Fruit fly (Drosophila melanogaster) whole organism, embryonic: Measurements from ENCODE around the gene CG44362.

Experiments used
- ATbp ChIP-seq: fragments of 200-800 bp; sonication (Bioruptor generic); optimal IDR thresholded peaks from 2 replicates; lab custom pipeline; 2017; ENCODE audit warnings: missing biosample characterization, mild to moderate bottlenecking, missing genetic modification characterization, missing genetic modification reagents
- Blimp-1 ChIP-seq: fragments of 200-800 bp; sonication (Bioruptor generic); optimal IDR thresholded peaks from 3 replicates; lab custom pipeline; 2018; ENCODE audit warnings: missing biosample characterization, missing genetic modification characterization, mild to moderate bottlenecking, moderate library complexity, missing genetic modification reagents
- CG11398 ChIP-seq: fragments of 200-800 bp; sonication (Bioruptor generic); optimal IDR thresholded peaks from 2 replicates; lab custom pipeline; 2016; ENCODE audit warnings: missing biosample characterization, missing genetic modification characterization
- CG11560 ChIP-seq: fragments of 200-800 bp; sonication (Bioruptor generic); IDR thresholded peaks from 3 replicates; pipeline ENCODE4 v1.3.6; 2022; ENCODE audit warnings: missing biosample characterization, missing genetic modification characterization
- CG11696 ChIP-seq: fragments of 200-800 bp; sonication (Bioruptor generic); IDR thresholded peaks from 2 replicates; pipeline ENCODE4 v1.3.6; 2022; ENCODE audit warnings: missing biosample characterization, missing genetic modification characterization
- CG16779 ChIP-seq: fragments of 200-800 bp; sonication (Bioruptor generic); IDR thresholded peaks from 2 replicates; pipeline ENCODE4 v1.3.6; 2022; ENCODE audit warnings: missing biosample characterization, missing genetic modification characterization
- CG18599 ChIP-seq: fragments of 200-800 bp; sonication (Bioruptor generic); optimal IDR thresholded peaks from 3 replicates; lab custom pipeline; 2017; ENCODE audit warnings: missing biosample characterization, missing genetic modification characterization, mild to moderate bottlenecking, moderate library complexity, missing genetic modification reagents
- CG2199 ChIP-seq: fragments of 200-800 bp; sonication (Bioruptor generic); IDR thresholded peaks from 3 replicates; pipeline ENCODE4 v1.3.6; 2022; ENCODE audit warnings: missing biosample characterization, missing genetic modification characterization
- CG3281 ChIP-seq: fragments of 200-800 bp; sonication (Bioruptor generic); optimal IDR thresholded peaks from 3 replicates; lab custom pipeline; 2017; ENCODE audit warnings: missing biosample characterization, mild to moderate bottlenecking, missing genetic modification characterization
- CG34376 ChIP-seq: fragments of 200-800 bp; sonication (Bioruptor generic); optimal IDR thresholded peaks from 2 replicates; lab custom pipeline; 2018; ENCODE audit warnings: missing biosample characterization, mild to moderate bottlenecking, missing genetic modification characterization
- CG3847 ChIP-seq: fragments of 200-800 bp; sonication (Bioruptor generic); IDR thresholded peaks from 2 replicates; pipeline ENCODE4 v1.3.6; 2022; ENCODE audit warnings: missing biosample characterization, missing genetic modification characterization
- CG6175 ChIP-seq: fragments of 200-800 bp; sonication (Bioruptor generic); IDR thresholded peaks from 3 replicates; pipeline ENCODE4 v1.3.6; 2022; ENCODE audit warnings: missing biosample characterization, missing genetic modification characterization
- CG8089 ChIP-seq: fragments of 200-800 bp; sonication (Bioruptor generic); optimal IDR thresholded peaks from 3 replicates; lab custom pipeline; 2016; ENCODE audit warnings: missing biosample characterization, missing genetic modification characterization
- CG8290 ChIP-seq, 3 experiments: fragments of 200-800 bp; sonication (Bioruptor generic); optimal IDR thresholded peaks; 2 replicates each; lab custom pipeline; 2016 to 2019; ENCODE audit warnings: missing biosample characterization in 3 of 3, missing genetic modification characterization in 3 of 3, mild to moderate bottlenecking in 2 of 3, moderate library complexity in 1 of 3
- Camta ChIP-seq: fragments of 200-800 bp; sonication (Bioruptor generic); optimal IDR thresholded peaks from 2 replicates; lab custom pipeline; 2016; ENCODE audit warnings: missing biosample characterization, missing genetic modification characterization
- D ChIP-seq, 2 experiments: fragments of 200-800 bp in 1 of 2; fragments of >200 bp in 1 of 2; sonication (Bioruptor generic) in 1 of 2; optimal IDR thresholded peaks; 2 replicates in 1 of 2; 3 replicates in 1 of 2; lab custom pipeline; 2017; ENCODE audit warnings: mild to moderate bottlenecking in 1 of 2, missing biosample characterization in 1 of 2, missing genetic modification characterization in 1 of 2, missing genetic modification reagents in 1 of 2
- E2f2 ChIP-seq: fragments of 200-800 bp; sonication (Bioruptor generic); IDR thresholded peaks from 2 replicates; pipeline ENCODE4 v1.3.6; 2022; ENCODE audit warnings: missing biosample characterization, missing genetic modification characterization
- Fer3 ChIP-seq: fragments of 200-800 bp; sonication (Bioruptor generic); optimal IDR thresholded peaks from 2 replicates; lab custom pipeline; 2018; ENCODE audit warnings: missing biosample characterization, mild to moderate bottlenecking, missing genetic modification characterization, moderate library complexity
- HHEX ChIP-seq: fragments of 200-800 bp; sonication (Bioruptor generic); optimal IDR thresholded peaks from 3 replicates; lab custom pipeline; 2017; ENCODE audit warnings: missing biosample characterization, mild to moderate bottlenecking, missing genetic modification characterization, missing genetic modification reagents
- HmgD ChIP-seq: fragments of 200-800 bp; sonication (Bioruptor generic); optimal IDR thresholded peaks from 3 replicates; lab custom pipeline; 2016; ENCODE audit warnings: missing biosample characterization, missing genetic modification characterization
- Hr78 ChIP-seq, 2 experiments: fragments of 200-800 bp in 1 of 2; fragments of >200 bp in 1 of 2; sonication (Bioruptor generic) in 1 of 2; optimal IDR thresholded peaks; 2 replicates each; lab custom pipeline; 2017 to 2019; ENCODE audit warnings: missing biosample characterization in 2 of 2, missing genetic modification characterization in 2 of 2, mild to moderate bottlenecking in 1 of 2, moderate library complexity in 1 of 2
- NC2β ChIP-seq: fragments of 200-800 bp; sonication (Bioruptor generic); optimal IDR thresholded peaks from 2 replicates; lab custom pipeline; 2016; ENCODE audit warnings: missing biosample characterization, missing genetic modification characterization
- Nf-YC ChIP-seq: fragments of 200-800 bp; optimal IDR thresholded peaks from 3 replicates; lab custom pipeline; 2019; ENCODE audit warnings: missing biosample characterization, mild to moderate bottlenecking, missing genetic modification characterization, moderate library complexity
- PHDP ChIP-seq: fragments of 200-800 bp; sonication (Bioruptor generic); optimal IDR thresholded peaks from 3 replicates; lab custom pipeline; 2018; ENCODE audit warnings: missing biosample characterization, mild to moderate bottlenecking, missing genetic modification characterization, moderate library complexity
- Rx ChIP-seq: fragments of 200-800 bp; sonication (Bioruptor generic); IDR thresholded peaks from 2 replicates; pipeline ENCODE4 v1.3.6; 2022; ENCODE audit warnings: missing biosample characterization, missing genetic modification characterization
- Side ChIP-seq: fragments of 200-800 bp; sonication (Bioruptor generic); optimal IDR thresholded peaks from 2 replicates; lab custom pipeline; 2016; ENCODE audit warnings: missing biosample characterization, missing genetic modification characterization
- TFAM ChIP-seq: fragments of 200-800 bp; sonication (Bioruptor generic); optimal IDR thresholded peaks from 2 replicates; lab custom pipeline; 2017; ENCODE audit warnings: missing biosample characterization, missing genetic modification characterization, inconsistent platforms
- Tbp ChIP-seq: fragments of >200 bp; optimal IDR thresholded peaks from 2 replicates; lab custom pipeline; 2018; ENCODE audit warnings: missing biosample characterization, missing genetic modification characterization
- Trl ChIP-seq, 3 experiments: fragments of >200 bp in 2 of 3; fragments of 200-800 bp in 1 of 3; sonication (Bioruptor generic) in 1 of 3; optimal IDR thresholded peaks; 2 replicates in 1 of 3; 3 replicates in 2 of 3; lab custom pipeline; 2016 to 2017; ENCODE audit warnings: missing biosample characterization in 1 of 3, missing genetic modification characterization in 1 of 3
- Usf ChIP-seq: fragments of 200-800 bp; sonication (Bioruptor generic); optimal IDR thresholded peaks from 2 replicates; lab custom pipeline; 2017; ENCODE audit warnings: missing genotype, missing biosample characterization, missing genetic modification characterization
- YL-1 ChIP-seq: fragments of 200-800 bp; sonication (Bioruptor generic); optimal IDR thresholded peaks from 3 replicates; lab custom pipeline; 2017; ENCODE audit warnings: missing biosample characterization, mild to moderate bottlenecking, missing genetic modification characterization
- abd-A ChIP-seq: fragments of 200-800 bp; sonication (Bioruptor generic); optimal IDR thresholded peaks from 3 replicates; lab custom pipeline; 2019; ENCODE audit warnings: missing biosample characterization, mild to moderate bottlenecking, missing genetic modification characterization, moderate library complexity
- al ChIP-seq: fragments of 200-800 bp; sonication (Bioruptor generic); IDR thresholded peaks from 2 replicates; pipeline ENCODE4 v1.3.6; 2022; ENCODE audit warnings: missing biosample characterization, missing genetic modification characterization
- chinmo ChIP-seq: fragments of 200-800 bp; sonication (Bioruptor generic); IDR thresholded peaks from 4 replicates; pipeline ENCODE4 v1.3.6; 2022; ENCODE audit warnings: missing biosample characterization, missing genetic modification characterization; ENCODE audit not compliant: partially characterized antibody
- chm ChIP-seq: fragments of 200-800 bp; sonication (Bioruptor generic); IDR thresholded peaks from 2 replicates; pipeline ENCODE4 v1.3.6; 2022; ENCODE audit warnings: missing biosample characterization, missing genetic modification characterization
- dysf ChIP-seq: fragments of 200-800 bp; sonication (Bioruptor generic); IDR thresholded peaks from 3 replicates; pipeline ENCODE4 v1.3.6; 2022; ENCODE audit warnings: missing biosample characterization, missing genetic modification characterization
- en ChIP-seq: fragments of 200-800 bp; sonication (Bioruptor generic); optimal IDR thresholded peaks from 2 replicates; lab custom pipeline; 2016; ENCODE audit warnings: missing biosample characterization, missing genetic modification characterization
- gce ChIP-seq: fragments of 200-800 bp; sonication (Bioruptor generic); IDR thresholded peaks from 3 replicates; pipeline ENCODE4 v1.3.6; 2022; ENCODE audit warnings: missing biosample characterization, missing genetic modification characterization
- grn ChIP-seq: fragments of 200-800 bp; sonication (Bioruptor generic); optimal IDR thresholded peaks from 3 replicates; lab custom pipeline; 2017; ENCODE audit warnings: missing biosample characterization, missing genetic modification characterization
- kni ChIP-seq: fragments of 200-800 bp; sonication (Bioruptor generic); optimal IDR thresholded peaks from 3 replicates; lab custom pipeline; 2017; ENCODE audit warnings: mild to moderate bottlenecking, missing biosample characterization, missing genetic modification reagents, missing genetic modification characterization
- knrl ChIP-seq: fragments of 200-800 bp; sonication (Bioruptor generic); IDR thresholded peaks from 3 replicates; pipeline ENCODE4 v1.3.6; 2022; ENCODE audit warnings: missing biosample characterization, missing genetic modification characterization; ENCODE audit not compliant: partially characterized antibody
- lab ChIP-seq: fragments of 200-800 bp; sonication (Bioruptor generic); optimal IDR thresholded peaks from 3 replicates; lab custom pipeline; 2017; ENCODE audit warnings: missing biosample characterization, missing genetic modification characterization, mild to moderate bottlenecking, moderate library complexity, missing genetic modification reagents
- pnt ChIP-seq: fragments of 200-800 bp; sonication (Bioruptor generic); optimal IDR thresholded peaks from 3 replicates; lab custom pipeline; 2016; ENCODE audit warnings: missing biosample characterization, missing genetic modification characterization
- repo ChIP-seq: fragments of 200-800 bp; sonication (Bioruptor generic); optimal IDR thresholded peaks from 2 replicates; lab custom pipeline; 2016; ENCODE audit warnings: missing biosample characterization, missing genetic modification characterization
- schlank ChIP-seq: fragments of 200-800 bp; sonication (Bioruptor generic); optimal IDR thresholded peaks from 2 replicates; lab custom pipeline; 2018; ENCODE audit warnings: missing biosample characterization, mild to moderate bottlenecking, missing genetic modification characterization
- sr ChIP-seq: fragments of 200-800 bp; sonication (Bioruptor generic); IDR thresholded peaks from 3 replicates; pipeline ENCODE4 v1.3.6; 2022; ENCODE audit warnings: missing biosample characterization, missing genetic modification characterization
- trem ChIP-seq: fragments of 200-800 bp; optimal IDR thresholded peaks from 3 replicates; lab custom pipeline; 2019; ENCODE audit warnings: missing biosample characterization, mild to moderate bottlenecking, missing genetic modification characterization, moderate library complexity
- wor ChIP-seq: fragments of 200-800 bp; sonication (Bioruptor generic); IDR thresholded peaks from 2 replicates; pipeline ENCODE4 v1.3.6; 2022; ENCODE audit warnings: missing biosample characterization, missing genetic modification characterization

The CG44362 gene

dm6 chr3L:11406535-11407201 is 9.3 kb downstream of the CG44362 start (continued):
- TF ChIP-seq chinmo (GFP tag; lab: Robert Waterston, UW) (0 out of 4 replicates have a peak, but pooled peaks have one; percentile 52), CG16779 (GFP tag; lab: Robert Waterston, UW) (peak; percentile 50; the same call in 1 of the 2 replicates), Nf-YC (tag; lab: Kevin White, UChicago) (no peak), Blimp-1 (peak; percentile 43), HmgD (GFP tag; lab: Kevin White, UChicago) (no peak), Usf (no peak), grn (GFP tag; lab: Kevin White, UChicago) (peak; percentile 35), CG18599 (GFP tag; lab: Kevin White, UChicago) (no peak), CG6175 (GFP tag; lab: Robert Waterston, UW) (peak; percentile 73; the same call in 2 of the 3 replicates), CG3847 (GFP tag; lab: Robert Waterston, UW) (no peak), Camta (GFP tag; lab: Kevin White, UChicago) (no peak), Rx (GFP tag; lab: Robert Waterston, UW) (no peak), CG8089 (no peak), sr (GFP tag; lab: Robert Waterston, UW) (peak; percentile 66; the same call in 1 of the 3 replicates), NC2β (GFP tag; lab: Kevin White, UChicago) (no peak), Tbp (GFP tag; lab: Kevin White, UChicago) (no peak), kni (peak; percentile 41), Hr78 (GFP tag; optimal IDR thresholded peaks at IDR 0.05; lab: Kevin White, UChicago) (no peak), E2f2 (GFP tag; lab: Robert Waterston, UW) (no peak), gce (GFP tag; lab: Robert Waterston, UW) (no peak), ATbp (no peak), dysf (GFP tag; lab: Robert Waterston, UW) (no peak), Fer3 (tag; lab: Kevin White, UChicago) (no peak), chm (GFP tag; lab: Robert Waterston, UW) (0 out of 2 replicates have a peak, but pooled peaks have one; percentile 24), CG2199 (peak; percentile 56; the same call in 1 of the 3 replicates), pnt (GFP tag; lab: Kevin White, UChicago) (no peak), CG8290 (GFP tag; optimal IDR thresholded peaks at IDR 0.05; lab: Kevin White, UChicago) (no peak), CG8290 (tag; optimal IDR thresholded peaks at IDR 0.05; lab: Kevin White, UChicago) (peak in 1 of 2 experiments; percentile 57), CG34376 (GFP tag; lab: Kevin White, UChicago) (no peak), repo (GFP tag; lab: Kevin White, UChicago) (no peak), HHEX (GFP tag; lab: Kevin White, UChicago) (peak; percentile 6), CG11560 (tag; lab: Robert Waterston, UW) (no peak), D (optimal IDR thresholded peaks at IDR 0.05; lab: Kevin White, UChicago) (peak; percentile 35), D (GFP tag; optimal IDR thresholded peaks at IDR 0.05; lab: Kevin White, UChicago) (no peak), trem (no peak), CG3281 (GFP tag; lab: Kevin White, UChicago) (no peak), PHDP (tag; lab: Kevin White, UChicago) (no peak), TFAM (GFP tag; lab: Kevin White, UChicago) (no peak), abd-A (tag; lab: Kevin White, UChicago) (peak; percentile 52), en (GFP tag; lab: Kevin White, UChicago) (no peak), wor (GFP tag; lab: Robert Waterston, UW) (no peak), schlank (tag; lab: Kevin White, UChicago) (no peak), al (GFP tag; lab: Robert Waterston, UW) (no peak), Trl (optimal IDR thresholded peaks at IDR 0.05; lab: Kevin White, UChicago) (no peak), Trl (GFP tag; optimal IDR thresholded peaks at IDR 0.05; lab: Kevin White, UChicago) (no peak), CG11696 (GFP tag; lab: Robert Waterston, UW) (no peak), lab (GFP tag; lab: Kevin White, UChicago) (peak; percentile 27), Side (GFP tag; lab: Kevin White, UChicago) (no peak), YL-1 (GFP tag; lab: Kevin White, UChicago) (no peak), knrl (GFP tag; lab: Robert Waterston, UW) (no peak), CG11398 (GFP tag; lab: Kevin White, UChicago) (no peak)
